Worm (Caenorhabditis elegans): ENCODE data around the gene apa-2.

- TF ChIP-seq snpc-4 (tag; optimal IDR thresholded peaks at IDR 0.05), result no peak
- no peak for TF ChIP-seq lin-39 (tag; optimal IDR thresholded peaks at IDR 0.05)
- TF ChIP-seq nhr-90 (tag; optimal IDR thresholded peaks at IDR 0.05; ENCODE audit: poor library complexity), result no peak
- TF ChIP-seq nhr-20 (tag; optimal IDR thresholded peaks at IDR 0.05), result no peak
- no peak for TF ChIP-seq egl-27 (tag; optimal IDR thresholded peaks at IDR 0.05)
- TF ChIP-seq jun-1 (tag; optimal IDR thresholded peaks at IDR 0.05), result no peak
- TF ChIP-seq isw-1 (GFP tag; IDR thresholded peaks at IDR 0.05), result no peak
- no peak for TF ChIP-seq elt-3 (tag; optimal IDR thresholded peaks at IDR 0.05)
- no peak for TF ChIP-seq skn-1 (tag; optimal IDR thresholded peaks at IDR 0.05)
- TF ChIP-seq zag-1 (tag; optimal IDR thresholded peaks at IDR 0.05), result no peak
- no peak for TF ChIP-seq C34B4.2 (tag; optimal IDR thresholded peaks at IDR 0.05)
Observed at ce11 chrX:9295471-9295870, 43.0 kb upstream of the apa-2 start.
